Fruit fly (Drosophila melanogaster) whole organism: Measurements from ENCODE around the gene NC2beta.

Source experiments
- EcR ChIP-seq, 2 experiments: fragments of >200 bp; optimal IDR thresholded peaks; 2 replicates each; lab custom pipeline; 2017; ENCODE audit warnings: missing biosample characterization in 2 of 2, missing genetic modification characterization in 2 of 2, missing genetic modification reagents in 2 of 2
- pan ChIP-seq: fragments of >200 bp; optimal IDR thresholded peaks from 2 replicates; lab custom pipeline; 2017

DNA sequence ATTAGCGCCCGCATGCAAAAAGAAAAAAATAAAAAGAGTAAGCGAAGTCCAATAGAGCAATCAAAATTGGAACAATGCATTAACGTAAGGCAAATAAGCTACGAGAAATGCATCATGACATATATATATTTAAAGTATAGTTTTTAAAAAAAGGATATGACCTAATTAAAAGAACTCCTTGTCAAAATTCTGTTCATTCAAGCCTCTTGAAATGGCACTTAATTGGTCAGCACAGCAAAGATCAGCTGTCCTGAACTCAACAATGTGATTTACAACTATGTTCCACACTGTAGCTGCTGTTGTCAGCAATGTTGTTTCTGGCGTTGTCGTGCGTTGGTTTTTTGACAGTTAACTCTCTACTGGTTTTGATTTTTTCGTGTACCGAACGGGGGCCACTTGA lies 5.8 kb upstream of the NC2beta start:
- TF ChIP-seq pan (lab: Kevin White, UChicago) (no peak), EcR (GFP tag; optimal IDR thresholded peaks at IDR 0.05; lab: Kevin White, UChicago) (no peak)
